Worm (Caenorhabditis elegans) whole organism, L2 larva: ENCODE data around the gene dpy-8.

Experiments used
- C34F6.9 ChIP-seq: fragments of 150-350 bp; optimal IDR thresholded peaks from 2 replicates; lab custom pipeline; 2014; ENCODE audit warnings: missing biosample characterization, missing genetic modification characterization
- aly-2 ChIP-seq: fragments of 150-350 bp; optimal IDR thresholded peaks from 2 replicates; lab custom pipeline; 2014; ENCODE audit warnings: missing biosample characterization, missing genetic modification characterization
- lsy-2 ChIP-seq, 2 experiments: fragments of 150-350 bp in 1 of 2; sonication (generic microtip) in 1 of 2; optimal IDR thresholded peaks; 2 replicates each; lab custom pipeline; 2014 to 2017; ENCODE audit warnings: missing biosample characterization in 2 of 2, missing genetic modification characterization in 2 of 2
- nhr-12 ChIP-seq: fragments of 150-350 bp; optimal IDR thresholded peaks from 2 replicates; lab custom pipeline; 2014; ENCODE audit warnings: missing biosample characterization, missing genetic modification characterization
- nhr-77 ChIP-seq: fragments of 150-350 bp; optimal IDR thresholded peaks from 2 replicates; lab custom pipeline; 2014; ENCODE audit warnings: missing biosample characterization, missing genetic modification characterization

DNA sequence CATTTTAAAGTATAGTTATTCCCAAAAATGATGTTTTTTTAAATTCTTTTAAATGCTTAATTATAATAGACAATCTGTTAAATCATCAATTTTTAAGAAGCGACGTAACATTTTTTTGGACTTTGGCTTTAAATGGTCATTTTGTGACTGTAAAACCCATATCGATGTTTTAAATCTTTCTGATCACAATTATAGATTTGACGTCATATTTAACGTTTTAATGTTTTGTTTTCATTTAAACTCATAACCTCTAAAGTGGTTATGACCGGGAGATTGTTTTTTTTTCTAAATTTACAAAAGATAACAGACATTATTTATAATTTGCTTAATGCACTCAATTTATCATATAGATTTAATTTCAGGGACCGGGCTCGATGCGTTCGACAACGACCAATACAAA, 38.4 kb downstream of the dpy-8 start:
- TF ChIP-seq lsy-2 (tag; optimal IDR thresholded peaks at IDR 0.05; lab: Kevin White, UChicago) (no peak), nhr-77 (no peak), aly-2 (tag; lab: Kevin White, UChicago) (no peak), C34F6.9 (no peak), nhr-12 (tag; lab: Kevin White, UChicago) (no peak)
